Worm (Caenorhabditis elegans): ENCODE measurements around the gene tag-180.
A peak's percentile ranks its signal among the peaks of the same experiment; 100 is the strongest.

Gene tag-180

ce11 chrII:11333846-11334638 is 4.8 kb upstream of the tag-180 start:
- TF ChIP-seq T22C8.4 (GFP tag; IDR thresholded peaks at IDR 0.05) (no peak), ztf-23 (GFP tag; IDR thresholded peaks at IDR 0.05) (no peak), cog-1 (tag; optimal IDR thresholded peaks at IDR 0.05) (no peak), klf-2 (GFP tag; conservative IDR thresholded peaks at IDR 0.05) (no peak), tab-1 (GFP tag; IDR thresholded peaks at IDR 0.05) (no peak), flt-1 (GFP tag; IDR thresholded peaks at IDR 0.05) (no peak), med-1 (GFP tag; optimal IDR thresholded peaks at IDR 0.05; ENCODE audit: insufficient read depth) (no peak), ztf-29 (GFP tag; IDR thresholded peaks at IDR 0.05) (no peak), ref-1 (GFP tag; conservative IDR thresholded peaks at IDR 0.05) (no peak)

ce11 chrII:11333375-11333774 is 4.1 kb upstream of the tag-180 start:
- TF ChIP-seq cog-1 (tag; optimal IDR thresholded peaks at IDR 0.05), result no peak
- no peak for TF ChIP-seq med-1 (GFP tag; optimal IDR thresholded peaks at IDR 0.05; ENCODE audit: insufficient read depth)
- no peak for TF ChIP-seq T22C8.4 (GFP tag; IDR thresholded peaks at IDR 0.05)
- no peak for TF ChIP-seq ztf-29 (GFP tag; IDR thresholded peaks at IDR 0.05)
- no peak for TF ChIP-seq klf-2 (GFP tag; conservative IDR thresholded peaks at IDR 0.05)
- TF ChIP-seq ref-1 (GFP tag; conservative IDR thresholded peaks at IDR 0.05), result no peak

- TF ChIP-seq ztf-29 (GFP tag; IDR thresholded peaks at IDR 0.05) (no peak), T22C8.4 (GFP tag; IDR thresholded peaks at IDR 0.05) (no peak), med-1 (GFP tag; optimal IDR thresholded peaks at IDR 0.05; ENCODE audit: insufficient read depth) (no peak), cog-1 (tag; optimal IDR thresholded peaks at IDR 0.05) (no peak), ztf-23 (GFP tag; IDR thresholded peaks at IDR 0.05) (no peak), ref-1 (GFP tag; conservative IDR thresholded peaks at IDR 0.05) (no peak), klf-2 (GFP tag; conservative IDR thresholded peaks at IDR 0.05) (no peak), tab-1 (GFP tag; IDR thresholded peaks at IDR 0.05) (no peak), flt-1 (GFP tag; IDR thresholded peaks at IDR 0.05) (no peak)
These were observed 9.6 kb downstream of the tag-180 start, which contains the start of gene nlp-51 for ce11 chrII:11319591-11319990. nlp-51 (minus strand) TSS chrII:11319691.

- TF ChIP-seq ztf-29 (GFP tag; IDR thresholded peaks at IDR 0.05), result no peak
- no peak for TF ChIP-seq flt-1 (GFP tag; IDR thresholded peaks at IDR 0.05)
- TF ChIP-seq cog-1 (tag; optimal IDR thresholded peaks at IDR 0.05), result no peak
- no peak for TF ChIP-seq klf-2 (GFP tag; conservative IDR thresholded peaks at IDR 0.05)
- TF ChIP-seq ztf-23 (GFP tag; IDR thresholded peaks at IDR 0.05), result no peak
- no peak for TF ChIP-seq tab-1 (GFP tag; IDR thresholded peaks at IDR 0.05)
- no peak for TF ChIP-seq T22C8.4 (GFP tag; IDR thresholded peaks at IDR 0.05)
- no peak for TF ChIP-seq med-1 (GFP tag; optimal IDR thresholded peaks at IDR 0.05; ENCODE audit: insufficient read depth)
- TF ChIP-seq ref-1 (GFP tag; conservative IDR thresholded peaks at IDR 0.05), result no peak
These were observed 12.6 kb downstream of the tag-180 start for ce11 chrII:11316663-11317062.

ce11 chrII:11314165-11314564 is 15.1 kb downstream of the tag-180 start, which contains the start of gene T24F1.4:
T24F1.4 (minus strand) TSS chrII:11314265.
- no peak for TF ChIP-seq T22C8.4 (GFP tag; IDR thresholded peaks at IDR 0.05)
- no peak for TF ChIP-seq ref-1 (GFP tag; conservative IDR thresholded peaks at IDR 0.05)
- TF ChIP-seq klf-2 (GFP tag; conservative IDR thresholded peaks at IDR 0.05), result no peak
- TF ChIP-seq ztf-23 (GFP tag; IDR thresholded peaks at IDR 0.05), result no peak
- no peak for TF ChIP-seq flt-1 (GFP tag; IDR thresholded peaks at IDR 0.05)
- TF ChIP-seq tab-1 (GFP tag; IDR thresholded peaks at IDR 0.05), result no peak
- TF ChIP-seq med-1 (GFP tag; optimal IDR thresholded peaks at IDR 0.05; ENCODE audit: insufficient read depth), result no peak
- TF ChIP-seq cog-1 (tag; optimal IDR thresholded peaks at IDR 0.05), result no peak
- no peak for TF ChIP-seq ztf-29 (GFP tag; IDR thresholded peaks at IDR 0.05)

- 0 out of 2 replicates have a peak, but pooled peaks have one; percentile 13 for TF ChIP-seq tab-1 (GFP tag; IDR thresholded peaks at IDR 0.05)
- no peak for TF ChIP-seq T22C8.4 (GFP tag; IDR thresholded peaks at IDR 0.05)
- TF ChIP-seq flt-1 (GFP tag; IDR thresholded peaks at IDR 0.05), result no peak
These were observed 17.0 kb downstream of the tag-180 start, which contains the start of gene T24F1.7 for ce11 chrII:11312223-11312622. T24F1.7 (plus strand) TSS chrII:11312523.

ce11 chrII:11307953-11308352 is 21.3 kb downstream of the tag-180 start:
- TF ChIP-seq med-1 (GFP tag; optimal IDR thresholded peaks at IDR 0.05; ENCODE audit: insufficient read depth), result no peak
- no peak for TF ChIP-seq flt-1 (GFP tag; IDR thresholded peaks at IDR 0.05)
- no peak for TF ChIP-seq ref-1 (GFP tag; conservative IDR thresholded peaks at IDR 0.05)
- TF ChIP-seq cog-1 (tag; optimal IDR thresholded peaks at IDR 0.05), result no peak
- TF ChIP-seq ztf-29 (GFP tag; IDR thresholded peaks at IDR 0.05), result no peak
- no peak for TF ChIP-seq T22C8.4 (GFP tag; IDR thresholded peaks at IDR 0.05)
- no peak for TF ChIP-seq klf-2 (GFP tag; conservative IDR thresholded peaks at IDR 0.05)
- TF ChIP-seq ztf-23 (GFP tag; IDR thresholded peaks at IDR 0.05), result no peak
- TF ChIP-seq tab-1 (GFP tag; IDR thresholded peaks at IDR 0.05), result no peak

ce11 chrII:11307332-11307731 is 21.9 kb downstream of the tag-180 start:
- TF ChIP-seq flt-1 (GFP tag; IDR thresholded peaks at IDR 0.05) (no peak), cog-1 (tag; optimal IDR thresholded peaks at IDR 0.05) (no peak), ztf-29 (GFP tag; IDR thresholded peaks at IDR 0.05) (no peak), med-1 (GFP tag; optimal IDR thresholded peaks at IDR 0.05; ENCODE audit: insufficient read depth) (no peak)

- TF ChIP-seq ztf-23 (GFP tag; IDR thresholded peaks at IDR 0.05), result no peak
- TF ChIP-seq cog-1 (tag; optimal IDR thresholded peaks at IDR 0.05), result peak; percentile 44
These were observed 23.4 kb downstream of the tag-180 start, which contains the start of gene rsf-1 for ce11 chrII:11305627-11306449. rsf-1 (plus strand) TSS chrII:11306399.
